Worm (Caenorhabditis elegans) whole organism, L1 larva: Measurements from ENCODE around the gene hid-1.

Experiments
- egl-27 ChIP-seq, 2 experiments: fragments of 150-350 bp in 1 of 2; sonication (generic microtip); optimal IDR thresholded peaks; 3 replicates each; lab custom pipeline; 2017 to 2018; ENCODE audit warnings: missing biosample characterization in 2 of 2, missing genetic modification characterization in 2 of 2, missing genetic modification reagents in 2 of 2
- unc-62 ChIP-seq: fragments of 150-350 bp; optimal IDR thresholded peaks from 2 replicates; lab custom pipeline; 2014; ENCODE audit warnings: missing biosample characterization, missing genetic modification reagents, missing genetic modification characterization

- TF ChIP-seq egl-27 (tag; optimal IDR thresholded peaks at IDR 0.05; lab: Kevin White, UChicago) (no peak), unc-62 (no peak)
Observed at ce11 chrX:2459793-2460192, 29.1 kb upstream of the hid-1 start, which contains the start of gene fox-1.
